Fruit fly (Drosophila melanogaster): Measurements from ENCODE around the gene CG34263.

Gene CG34263

DNA sequence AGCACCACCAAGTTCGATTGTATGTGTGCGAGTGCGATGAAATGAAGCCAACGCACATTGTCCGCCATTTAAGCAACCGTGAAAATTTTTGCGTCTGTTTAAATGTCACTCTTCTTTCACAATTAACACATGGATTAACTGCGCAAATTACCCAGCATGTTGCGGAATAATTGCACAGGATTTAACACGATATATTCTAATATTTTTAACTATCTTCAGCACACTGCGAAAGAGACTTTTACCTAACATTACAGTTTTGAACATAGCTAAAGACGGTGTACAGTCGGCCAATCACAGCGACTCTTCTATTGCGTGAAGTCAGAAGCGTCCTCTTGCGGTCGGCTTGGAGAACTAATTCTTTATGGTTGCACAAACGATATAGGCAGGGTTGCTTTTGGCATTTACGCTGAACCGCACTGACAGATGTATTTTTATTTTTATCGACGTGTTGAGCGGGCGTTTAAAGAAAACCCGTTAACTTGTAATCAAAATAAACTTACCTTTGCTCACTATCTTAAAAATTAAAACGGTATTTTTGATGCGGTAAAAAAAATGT is 19.0 kb downstream of the CG34263 start (continued):
- peak; percentile 22; the same call in 1 of the 2 replicates for TF ChIP-seq Ada2b (GFP tag; IDR thresholded peaks at IDR 0.05)
- TF ChIP-seq CG18619 (GFP tag; optimal IDR thresholded peaks at IDR 0.05), result no peak
- TF ChIP-seq dpn (GFP tag; optimal IDR thresholded peaks at IDR 0.05), result peak; percentile 46 to 48
- peak; percentile 51 for TF ChIP-seq HmgD (GFP tag; optimal IDR thresholded peaks at IDR 0.05)
- no peak for TF ChIP-seq CG15601 (tag; optimal IDR thresholded peaks at IDR 0.05)
- no peak for TF ChIP-seq CG14667 (GFP tag; IDR thresholded peaks at IDR 0.05)
- peak; percentile 77 for TF ChIP-seq Sry-δ (GFP tag; optimal IDR thresholded peaks at IDR 0.05)
- no peak for TF ChIP-seq sd (tag; optimal IDR thresholded peaks at IDR 0.05)
- TF ChIP-seq CG2116 (GFP tag; optimal IDR thresholded peaks at IDR 0.05), result peak; percentile 100
- peak; percentile 52 for TF ChIP-seq CG34376 (GFP tag; optimal IDR thresholded peaks at IDR 0.05)
- TF ChIP-seq tio (GFP tag; optimal IDR thresholded peaks at IDR 0.05), result no peak
- TF ChIP-seq ATbp (GFP tag; optimal IDR thresholded peaks at IDR 0.05), result no peak
- TF ChIP-seq eve (GFP tag; optimal IDR thresholded peaks at IDR 0.05), result peak in 1 of 2 experiments; percentile 64
- TF ChIP-seq lab (GFP tag; optimal IDR thresholded peaks at IDR 0.05), result no peak
- TF ChIP-seq ap (GFP tag; IDR thresholded peaks at IDR 0.05), result no peak
- TF ChIP-seq CG15073 (GFP tag; optimal IDR thresholded peaks at IDR 0.05), result no peak
- TF ChIP-seq cwo (GFP tag; optimal IDR thresholded peaks at IDR 0.05), result no peak
- TF ChIP-seq CG13775 (GFP tag; optimal IDR thresholded peaks at IDR 0.05), result peak; percentile 54
- TF ChIP-seq slbo (GFP tag; IDR thresholded peaks at IDR 0.05), result peak; percentile 69
- TF ChIP-seq twi (tag; optimal IDR thresholded peaks at IDR 0.05), result peak; percentile 44
- peak; percentile 66; the same call in 1 of the 2 replicates for TF ChIP-seq amos (GFP tag; IDR thresholded peaks at IDR 0.05; ENCODE audit: partially characterized antibody)
- peak; percentile 49 for TF ChIP-seq CG4854 (GFP tag; optimal IDR thresholded peaks at IDR 0.05)
- TF ChIP-seq HLH4C (GFP tag; IDR thresholded peaks at IDR 0.05; ENCODE audit: partially characterized antibody), result peak; percentile 64; the same call in 2 of the 3 replicates
- 0 out of 3 replicates have a peak, but pooled peaks have one; percentile 40 for TF ChIP-seq H15 (GFP tag; IDR thresholded peaks at IDR 0.05)
- TF ChIP-seq onecut (GFP tag; IDR thresholded peaks at IDR 0.05), result no peak; the same call in none of the 2 replicates
- no peak for TF ChIP-seq disco-r (GFP tag; optimal IDR thresholded peaks at IDR 0.05)
- no peak for TF ChIP-seq dati (GFP tag; IDR thresholded peaks at IDR 0.05)
- no peak for TF ChIP-seq C15 (GFP tag; IDR thresholded peaks at IDR 0.05)
- TF ChIP-seq Dref (GFP tag; IDR thresholded peaks at IDR 0.05), result peak; percentile 97
- peak; percentile 27; the same call in 1 of the 3 replicates for TF ChIP-seq Aef1 (GFP tag; IDR thresholded peaks at IDR 0.05)
- peak; percentile 52 for TF ChIP-seq Antp (GFP tag; optimal IDR thresholded peaks at IDR 0.05)
- TF ChIP-seq Doc3 (GFP tag; IDR thresholded peaks at IDR 0.05; ENCODE audit: partially characterized antibody), result no peak
- no peak for TF ChIP-seq CG12104 (GFP tag; optimal IDR thresholded peaks at IDR 0.05)
- no peak for TF ChIP-seq CG6683 (GFP tag; optimal IDR thresholded peaks at IDR 0.05)
- TF ChIP-seq Sry-β (GFP tag; optimal IDR thresholded peaks at IDR 0.05), result no peak
- no peak for TF ChIP-seq D19B (GFP tag; optimal IDR thresholded peaks at IDR 0.05)
- TF ChIP-seq CG7271 (tag; optimal IDR thresholded peaks at IDR 0.05), result no peak
- no peak for TF ChIP-seq CG3726 (GFP tag; IDR thresholded peaks at IDR 0.05)
- peak; percentile 81 for TF ChIP-seq CG42726 (GFP tag; IDR thresholded peaks at IDR 0.05; ENCODE audit: partially characterized antibody)
- TF ChIP-seq CG7372 (GFP tag; IDR thresholded peaks at IDR 0.05), result no peak
- peak; percentile 38 for TF ChIP-seq lbe (GFP tag; optimal IDR thresholded peaks at IDR 0.05)
- TF ChIP-seq salm (tag; optimal IDR thresholded peaks at IDR 0.05), result no peak
- peak; percentile 34 for TF ChIP-seq Dip3 (GFP tag; optimal IDR thresholded peaks at IDR 0.05)
- TF ChIP-seq row (GFP tag; IDR thresholded peaks at IDR 0.05), result peak; percentile 50
- peak; percentile 37 for TF ChIP-seq CG32532 (GFP tag; IDR thresholded peaks at IDR 0.05)
- peak; percentile 35 for TF ChIP-seq CG9727 (GFP tag; optimal IDR thresholded peaks at IDR 0.05)
- peak; percentile 45 for TF ChIP-seq CG1792 (GFP tag; optimal IDR thresholded peaks at IDR 0.05)
- TF ChIP-seq cg (GFP tag; optimal IDR thresholded peaks at IDR 0.05), result peak; percentile 85
- peak; percentile 9 for TF ChIP-seq Sin3A (optimal IDR thresholded peaks at IDR 0.05)
- no peak for TF ChIP-seq Doc2 (GFP tag; IDR thresholded peaks at IDR 0.05)
- TF ChIP-seq gce (GFP tag; IDR thresholded peaks at IDR 0.05), result 0 out of 3 replicates have a peak, but pooled peaks have one; percentile 52

All from whole organism, embryonic.